Worm (Caenorhabditis elegans) whole organism, L1 larva: ENCODE results near the gene pir-1.

Experiments
- C04F5.9 ChIP-seq: sonication (generic microtip); optimal IDR thresholded peaks from 2 replicates; lab custom pipeline; 2016; ENCODE audit warnings: missing genetic modification characterization, missing compliant biosample characterization
- C34B4.2 ChIP-seq: sonication (generic microtip); optimal IDR thresholded peaks from 2 replicates; lab custom pipeline; 2017; ENCODE audit warnings: mild to moderate bottlenecking, missing genetic modification characterization, missing compliant biosample characterization
- F16B12.6 ChIP-seq: fragments of 150-350 bp; optimal IDR thresholded peaks from 2 replicates; lab custom pipeline; 2014; ENCODE audit warnings: missing biosample characterization, missing genetic modification characterization
- Y116A8C.19 ChIP-seq: sonication (generic microtip); optimal IDR thresholded peaks from 2 replicates; lab custom pipeline; 2016; ENCODE audit warnings: missing compliant biosample characterization, missing genetic modification characterization, borderline replicate concordance
- aha-1 ChIP-seq: fragments of 150-350 bp; optimal IDR thresholded peaks from 2 replicates; lab custom pipeline; 2014; ENCODE audit warnings: missing biosample characterization, missing genetic modification characterization
- ama-1 ChIP-seq: fragments of 150-350 bp; optimal IDR thresholded peaks from 2 replicates; lab custom pipeline; 2014
- blmp-1 ChIP-seq: fragments of 150-350 bp; optimal IDR thresholded peaks from 2 replicates; lab custom pipeline; 2014; ENCODE audit warnings: missing biosample characterization, missing genetic modification characterization
- ceh-63 ChIP-seq: fragments of 200-800 bp; sonication (Bioruptor generic); optimal IDR thresholded peaks from 2 replicates; lab custom pipeline; 2018; ENCODE audit warnings: mild to moderate bottlenecking, missing genetic modification characterization, missing compliant biosample characterization
- ceh-88 ChIP-seq: fragments of 200-800 bp; sonication (Bioruptor generic); IDR thresholded peaks from 2 replicates; pipeline ENCODE4 v1.3.6; 2022; ENCODE audit warnings: missing genetic modification characterization, missing compliant biosample characterization
- dpl-1 ChIP-seq, 3 experiments: fragments of 150-350 bp in 2 of 3; sonication (generic microtip) in 1 of 3; optimal IDR thresholded peaks; 2 replicates each; lab custom pipeline; 2014 to 2017; ENCODE audit warnings: missing biosample characterization in 3 of 3, missing genetic modification characterization in 3 of 3, missing genetic modification reagents in 3 of 3
- efl-1 ChIP-seq, 4 experiments: fragments of 150-350 bp; optimal IDR thresholded peaks in 3 of 4; peaks in 1 of 4; 1 replicate in 1 of 4; 2 replicates in 3 of 4; lab custom pipeline; 2014; ENCODE audit warnings: missing biosample characterization in 2 of 4, missing genetic modification characterization in 2 of 4, missing genetic modification reagents in 2 of 4
- egl-27 ChIP-seq, 2 experiments: fragments of 150-350 bp in 1 of 2; sonication (generic microtip); optimal IDR thresholded peaks; 3 replicates each; lab custom pipeline; 2017 to 2018; ENCODE audit warnings: missing biosample characterization in 2 of 2, missing genetic modification characterization in 2 of 2, missing genetic modification reagents in 2 of 2
- elt-3 ChIP-seq, 6 experiments: fragments of 150-350 bp in 1 of 6; sonication (generic microtip); optimal IDR thresholded peaks; 2 replicates each; lab custom pipeline; 2017 to 2018; ENCODE audit warnings: missing biosample characterization in 6 of 6, missing genetic modification characterization in 6 of 6, inconsistent platforms in 1 of 6
- fkh-8 ChIP-seq: sonication (generic microtip); optimal IDR thresholded peaks from 2 replicates; lab custom pipeline; 2016; ENCODE audit warnings: mild to moderate bottlenecking, missing genetic modification characterization, missing compliant biosample characterization
- fos-1 ChIP-seq: fragments of 150-350 bp; optimal IDR thresholded peaks from 2 replicates; lab custom pipeline; 2014; ENCODE audit warnings: missing biosample characterization, missing genetic modification characterization
- grh-1 ChIP-seq: fragments of 200-800 bp; sonication (Bioruptor generic); IDR thresholded peaks from 2 replicates; pipeline ENCODE4 v1.3.6; 2022; ENCODE audit warnings: missing genetic modification reagents, missing genetic modification characterization, missing compliant biosample characterization
- hlh-17 ChIP-seq: fragments of 200-800 bp; sonication (Bioruptor generic); optimal IDR thresholded peaks from 2 replicates; lab custom pipeline; 2018; ENCODE audit warnings: missing genetic modification characterization, mild to moderate bottlenecking, missing compliant biosample characterization, moderate library complexity, borderline replicate concordance
- hpl-2 ChIP-seq: fragments of 150-350 bp; optimal IDR thresholded peaks from 2 replicates; lab custom pipeline; 2014; ENCODE audit warnings: missing biosample characterization, missing genetic modification reagents, missing genetic modification characterization
- irx-1 ChIP-seq: sonication (generic microtip); optimal IDR thresholded peaks from 2 replicates; lab custom pipeline; 2016; ENCODE audit warnings: missing genetic modification characterization, missing compliant biosample characterization
- lin-14 ChIP-seq: fragments of 200-800 bp; sonication (Bioruptor generic); optimal IDR thresholded peaks from 2 replicates; lab custom pipeline; 2018; ENCODE audit warnings: mild to moderate bottlenecking, missing genetic modification characterization, moderate library complexity, missing compliant biosample characterization
- lin-15B ChIP-seq: fragments of 150-350 bp; sonication (generic microtip); optimal IDR thresholded peaks from 3 replicates; lab custom pipeline; 2014; ENCODE audit warnings: missing biosample characterization, missing genetic modification characterization
- lin-35 ChIP-seq, 2 experiments: fragments of 150-350 bp; optimal IDR thresholded peaks; 2 replicates each; lab custom pipeline; 2014; ENCODE audit warnings: missing biosample characterization in 2 of 2, missing genetic modification characterization in 2 of 2, missing genetic modification reagents in 2 of 2
- lir-3 ChIP-seq: sonication (generic microtip); optimal IDR thresholded peaks from 2 replicates; lab custom pipeline; 2016; ENCODE audit warnings: mild to moderate bottlenecking, missing genetic modification characterization, moderate library complexity, missing compliant biosample characterization; ENCODE audit not compliant: poor library complexity
- mef-2 ChIP-seq: fragments of 150-350 bp; optimal IDR thresholded peaks from 2 replicates; lab custom pipeline; 2014; ENCODE audit warnings: missing biosample characterization, missing genetic modification characterization
- nhr-19 ChIP-seq: fragments of 200-800 bp; sonication (Bioruptor generic); conservative IDR thresholded peaks from 2 replicates; pipeline ENCODE4 v1.3.6; 2022; ENCODE audit warnings: missing genetic modification characterization, missing compliant biosample characterization
- nhr-20 ChIP-seq: sonication (generic microtip); optimal IDR thresholded peaks from 2 replicates; lab custom pipeline; 2016; ENCODE audit warnings: mild to moderate bottlenecking, missing genetic modification characterization, missing compliant biosample characterization
- nhr-237 ChIP-seq: fragments of 150-350 bp; optimal IDR thresholded peaks from 2 replicates; lab custom pipeline; 2014; ENCODE audit warnings: missing biosample characterization, missing genetic modification characterization
- nhr-28 ChIP-seq: fragments of 150-350 bp; optimal IDR thresholded peaks from 2 replicates; lab custom pipeline; 2014; ENCODE audit warnings: missing biosample characterization, missing genetic modification characterization
- nhr-71 ChIP-seq: sonication (generic microtip); optimal IDR thresholded peaks from 2 replicates; lab custom pipeline; 2016; ENCODE audit warnings: mild to moderate bottlenecking, missing genetic modification characterization, moderate library complexity, missing compliant biosample characterization
- nhr-77 ChIP-seq: fragments of 150-350 bp; optimal IDR thresholded peaks from 2 replicates; lab custom pipeline; 2014; ENCODE audit warnings: missing biosample characterization, missing genetic modification characterization
- nhr-84 ChIP-seq: sonication (generic microtip); optimal IDR thresholded peaks from 2 replicates; lab custom pipeline; 2017; ENCODE audit warnings: missing biosample characterization, missing genetic modification characterization
- nhr-85 ChIP-seq: sonication (generic microtip); peaks from one replicate; lab custom pipeline; 2016; ENCODE audit warnings: missing genetic modification characterization, inconsistent platforms, missing compliant biosample characterization
- nhr-90 ChIP-seq: sonication (generic microtip); optimal IDR thresholded peaks from 2 replicates; lab custom pipeline; 2016; ENCODE audit warnings: mild to moderate bottlenecking, missing genetic modification characterization, missing compliant biosample characterization; ENCODE audit not compliant: poor library complexity
- pag-3 ChIP-seq: sonication (generic microtip); optimal IDR thresholded peaks from 2 replicates; lab custom pipeline; 2017; ENCODE audit warnings: missing genetic modification characterization, mild to moderate bottlenecking, missing compliant biosample characterization, antibody characterized with exemption, borderline replicate concordance; ENCODE audit not compliant: insufficient read depth
- pax-3 ChIP-seq: fragments of 200-800 bp; sonication (Bioruptor generic); optimal IDR thresholded peaks from 2 replicates; lab custom pipeline; 2018; ENCODE audit warnings: mild to moderate bottlenecking, missing genetic modification characterization, moderate library complexity, missing compliant biosample characterization
- pqm-1 ChIP-seq: sonication (generic microtip); optimal IDR thresholded peaks from 3 replicates; lab custom pipeline; 2017; ENCODE audit warnings: missing biosample characterization, missing genetic modification characterization
- rnt-1 ChIP-seq: sonication (generic microtip); optimal IDR thresholded peaks from 2 replicates; lab custom pipeline; 2016; ENCODE audit warnings: mild to moderate bottlenecking, missing genetic modification characterization, moderate library complexity, missing compliant biosample characterization
- skn-1 ChIP-seq: fragments of 150-350 bp; optimal IDR thresholded peaks from 2 replicates; lab custom pipeline; 2014; ENCODE audit warnings: missing biosample characterization, missing genetic modification characterization
- sox-4 ChIP-seq: sonication (generic microtip); optimal IDR thresholded peaks from 2 replicates; lab custom pipeline; 2016; ENCODE audit warnings: missing genetic modification characterization, missing compliant biosample characterization
- sptf-1 ChIP-seq: fragments of 150-350 bp; optimal IDR thresholded peaks from 2 replicates; lab custom pipeline; 2014; ENCODE audit warnings: missing biosample characterization, missing genetic modification characterization
- swsn-7 ChIP-seq: sonication (generic microtip); optimal IDR thresholded peaks from 2 replicates; lab custom pipeline; 2016; ENCODE audit warnings: missing genetic modification characterization, missing compliant biosample characterization
- tbx-2 ChIP-seq: sonication (generic microtip); optimal IDR thresholded peaks from 2 replicates; lab custom pipeline; 2016; ENCODE audit warnings: missing genetic modification characterization, missing compliant biosample characterization
- tlp-1 ChIP-seq: fragments of 150-350 bp; optimal IDR thresholded peaks from 2 replicates; lab custom pipeline; 2014; ENCODE audit warnings: missing biosample characterization, missing genetic modification characterization
- unc-130 ChIP-seq: fragments of 150-350 bp; optimal IDR thresholded peaks from 2 replicates; lab custom pipeline; 2017; ENCODE audit warnings: missing biosample characterization, missing genetic modification characterization, inconsistent platforms
- unc-30 ChIP-seq: sonication (generic microtip); optimal IDR thresholded peaks from 2 replicates; lab custom pipeline; 2017; ENCODE audit warnings: missing biosample characterization, missing genetic modification characterization
- unc-62 ChIP-seq: fragments of 150-350 bp; optimal IDR thresholded peaks from 2 replicates; lab custom pipeline; 2014; ENCODE audit warnings: missing biosample characterization, missing genetic modification reagents, missing genetic modification characterization
- unc-86 ChIP-seq: sonication (generic microtip); optimal IDR thresholded peaks from 2 replicates; lab custom pipeline; 2016; ENCODE audit warnings: missing genetic modification characterization, missing compliant biosample characterization
- vab-15 ChIP-seq: sonication (generic microtip); optimal IDR thresholded peaks from 2 replicates; lab custom pipeline; 2017; ENCODE audit warnings: missing genotype, mild to moderate bottlenecking, missing genetic modification characterization, missing compliant biosample characterization
- xbp-1 ChIP-seq: sonication (generic microtip); optimal IDR thresholded peaks from 2 replicates; lab custom pipeline; 2016; ENCODE audit warnings: missing genetic modification characterization, missing compliant biosample characterization
- zag-1 ChIP-seq: fragments of 150-350 bp; optimal IDR thresholded peaks from 2 replicates; lab custom pipeline; 2014; ENCODE audit warnings: missing biosample characterization, missing genetic modification characterization
- zip-4 ChIP-seq: fragments of 200-800 bp; sonication (Bioruptor generic); optimal IDR thresholded peaks from 2 replicates; lab custom pipeline; 2018; ENCODE audit warnings: mild to moderate bottlenecking, missing genetic modification characterization, moderate library complexity, missing compliant biosample characterization
- ztf-11 ChIP-seq, 2 experiments: sonication (generic microtip); optimal IDR thresholded peaks; 2 replicates each; lab custom pipeline; 2016 to 2017; ENCODE audit warnings: missing genetic modification characterization in 2 of 2, missing biosample characterization in 1 of 2, missing compliant biosample characterization in 1 of 2
- ztf-4 ChIP-seq: fragments of 150-350 bp; optimal IDR thresholded peaks from 2 replicates; lab custom pipeline; 2014; ENCODE audit warnings: missing biosample characterization, missing genetic modification characterization

Gene pir-1

DNA sequence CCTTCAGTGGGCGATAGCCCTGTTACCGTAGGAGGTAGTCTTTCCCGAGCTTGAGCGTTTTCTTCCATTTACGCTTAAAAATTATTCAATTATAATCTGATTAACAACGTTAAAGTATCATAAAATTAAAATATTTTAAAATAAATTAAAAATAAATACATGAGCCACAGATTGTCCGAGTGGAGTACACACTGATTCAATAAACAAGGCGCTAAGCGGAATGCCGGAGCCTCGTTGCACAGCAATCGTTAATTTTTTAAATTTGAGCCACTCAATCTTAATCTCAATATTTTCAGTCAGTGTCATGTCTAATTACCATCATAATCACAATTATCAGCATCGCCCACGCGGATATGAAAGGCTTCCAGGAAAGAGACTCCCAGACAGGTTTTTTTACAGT is at the start of gene pir-1, which contains the start of gene sec-5:
Gene pir-1 (plus strand): TSS at position 221 of the 400 bp plus-strand sequence.
Gene sec-5 (minus strand): TSS at position 73 of the 400 bp plus-strand sequence.
- TF ChIP-seq pqm-1 (tag; lab: Kevin White, UChicago) (no peak), unc-86 (tag; lab: Kevin White, UChicago) (peak; percentile 32), lin-35 (GFP tag; optimal IDR thresholded peaks at IDR 0.05; lab: Kevin White, UChicago) (peak; percentile 56 to 60), C04F5.9 (tag; lab: Kevin White, UChicago) (peak; percentile 42), egl-27 (tag; optimal IDR thresholded peaks at IDR 0.05; lab: Kevin White, UChicago) (no peak), zip-4 (GFP tag; lab: Kevin White, UChicago) (no peak), tbx-2 (tag; lab: Kevin White, UChicago) (peak; percentile 37), dpl-1 (GFP tag; optimal IDR thresholded peaks at IDR 0.05; lab: Kevin White, UChicago) (peak in 1 of 3 experiments; percentile 53), unc-130 (tag; lab: Kevin White, UChicago) (peak; percentile 5), ceh-63 (GFP tag; lab: Kevin White, UChicago) (no peak), sptf-1 (tag; lab: Kevin White, UChicago) (no peak), nhr-77 (tag; lab: Kevin White, UChicago) (no peak), unc-30 (tag; lab: Kevin White, UChicago) (no peak), nhr-90 (peak; percentile 48), nhr-20 (tag; lab: Kevin White, UChicago) (peak; percentile 45), nhr-237 (tag; lab: Kevin White, UChicago) (no peak), fos-1 (tag; lab: Kevin White, UChicago) (no peak), lir-3 (no peak), mef-2 (tag; lab: Kevin White, UChicago) (no peak), blmp-1 (tag; lab: Kevin White, UChicago) (peak; percentile 30), nhr-71 (tag; lab: Kevin White, UChicago) (peak; percentile 63), pax-3 (tag; lab: Kevin White, UChicago) (no peak), irx-1 (tag; lab: Kevin White, UChicago) (peak; percentile 41), ceh-88 (GFP tag; lab: Robert Waterston, UW) (no peak), nhr-85 (tag; lab: Kevin White, UChicago) (no peak), Y116A8C.19 (no peak), aha-1 (no peak), grh-1 (GFP tag; lab: Robert Waterston, UW) (no peak), hlh-17 (GFP tag; lab: Kevin White, UChicago) (no peak), elt-3 (tag; optimal IDR thresholded peaks at IDR 0.05; lab: Kevin White, UChicago) (peak in 1 of 6 experiments; percentile 57), efl-1 (optimal IDR thresholded peaks at IDR 0.05; lab: Kevin White, UChicago) (peak; percentile 43 to 59), efl-1 (GFP tag; optimal IDR thresholded peaks at IDR 0.05 in 1 of 2; lab: Kevin White, UChicago) (peak; percentile 63 to 66), lin-15B (tag; lab: Kevin White, UChicago) (peak; percentile 39), nhr-19 (no peak; the same call in 1 of the 2 replicates), xbp-1 (tag; lab: Kevin White, UChicago) (peak; percentile 48), skn-1 (tag; lab: Kevin White, UChicago) (peak; percentile 57), vab-15 (no peak), swsn-7 (peak; percentile 42), F16B12.6 (peak; percentile 26), fkh-8 (tag; lab: Kevin White, UChicago) (no peak), unc-62 (no peak), nhr-28 (no peak), lin-14 (GFP tag; lab: Kevin White, UChicago) (peak; percentile 59), zag-1 (tag; lab: Kevin White, UChicago) (no peak), ztf-4 (tag; lab: Kevin White, UChicago) (no peak), C34B4.2 (tag; lab: Kevin White, UChicago) (no peak), rnt-1 (tag; lab: Kevin White, UChicago) (peak; percentile 48), tlp-1 (tag; lab: Kevin White, UChicago) (no peak), sox-4 (tag; lab: Kevin White, UChicago) (no peak), nhr-84 (tag; lab: Kevin White, UChicago) (no peak), ztf-11 (tag; optimal IDR thresholded peaks at IDR 0.05; lab: Kevin White, UChicago) (no peak), ama-1 (lab: Kevin White, UChicago) (no peak), hpl-2 (GFP tag; lab: Kevin White, UChicago) (no peak), pag-3 (tag; lab: Kevin White, UChicago) (no peak)
